Worm (Caenorhabditis elegans) whole organism, L3 larva: ENCODE results near the gene ctl-2.
A peak's percentile ranks its signal among the peaks of the same experiment; 100 is the strongest.

ENCODE experiments used
- R02D3.7 ChIP-seq: fragments of 150-350 bp; optimal IDR thresholded peaks from 2 replicates; lab custom pipeline; 2014; ENCODE audit warnings: missing biosample characterization, missing genetic modification characterization
- ZK546.5 ChIP-seq: sonication (generic microtip); optimal IDR thresholded peaks from 2 replicates; lab custom pipeline; 2017; ENCODE audit warnings: missing biosample characterization, missing genetic modification characterization
- aly-2 ChIP-seq: fragments of 150-350 bp; optimal IDR thresholded peaks from 2 replicates; lab custom pipeline; 2014; ENCODE audit warnings: missing biosample characterization, missing genetic modification characterization
- ama-1 ChIP-seq: fragments of 150-350 bp; optimal IDR thresholded peaks from 2 replicates; lab custom pipeline; 2018
- ceh-16 ChIP-seq: sonication (generic microtip); optimal IDR thresholded peaks from 2 replicates; lab custom pipeline; 2017; ENCODE audit warnings: missing biosample characterization, missing genetic modification characterization
- ceh-28 ChIP-seq: fragments of 150-350 bp; optimal IDR thresholded peaks from 2 replicates; lab custom pipeline; 2014; ENCODE audit warnings: missing biosample characterization, missing genetic modification reagents, missing genetic modification characterization
- ceh-82 ChIP-seq: fragments of 150-350 bp; optimal IDR thresholded peaks from 2 replicates; lab custom pipeline; 2014; ENCODE audit warnings: missing biosample characterization, missing genetic modification characterization
- ceh-9 ChIP-seq: sonication (generic microtip); optimal IDR thresholded peaks from 2 replicates; lab custom pipeline; 2018; ENCODE audit warnings: missing biosample characterization, missing genetic modification characterization
- daf-12 ChIP-seq: fragments of 150-350 bp; optimal IDR thresholded peaks from 2 replicates; lab custom pipeline; 2014; ENCODE audit warnings: missing biosample characterization, missing genetic modification reagents, missing genetic modification characterization
- egl-27 ChIP-seq: sonication (generic microtip); optimal IDR thresholded peaks from 4 replicates; lab custom pipeline; 2017; ENCODE audit warnings: missing biosample characterization, missing genetic modification reagents, missing genetic modification characterization
- egl-5 ChIP-seq: fragments of 150-350 bp; optimal IDR thresholded peaks from 2 replicates; lab custom pipeline; 2017; ENCODE audit warnings: missing biosample characterization, missing genetic modification reagents, missing genetic modification characterization, inconsistent platforms
- elt-1 ChIP-seq: fragments of 150-350 bp; optimal IDR thresholded peaks from 2 replicates; lab custom pipeline; 2014; ENCODE audit warnings: missing biosample characterization, missing genetic modification characterization
- elt-2 ChIP-seq: sonication (generic microtip); optimal IDR thresholded peaks from 2 replicates; lab custom pipeline; 2016; ENCODE audit warnings: missing genetic modification reagents, mild to moderate bottlenecking, missing genetic modification characterization, missing compliant biosample characterization
- elt-3 ChIP-seq, 3 experiments: fragments of 150-350 bp in 1 of 3; sonication (generic microtip) in 2 of 3; optimal IDR thresholded peaks; 2 replicates in 2 of 3; 4 replicates in 1 of 3; lab custom pipeline; 2014 to 2017; ENCODE audit warnings: missing biosample characterization in 3 of 3, missing genetic modification characterization in 3 of 3
- eor-1 ChIP-seq, 2 experiments: fragments of 150-350 bp; optimal IDR thresholded peaks; 2 replicates each; lab custom pipeline; 2014 to 2018; ENCODE audit warnings: missing biosample characterization in 2 of 2, missing genetic modification characterization in 2 of 2
- fkh-10 ChIP-seq: sonication (generic microtip); optimal IDR thresholded peaks from 2 replicates; lab custom pipeline; 2017; ENCODE audit warnings: missing biosample characterization, missing genetic modification reagents, missing genetic modification characterization
- fkh-2 ChIP-seq: fragments of 150-350 bp; optimal IDR thresholded peaks from 2 replicates; lab custom pipeline; 2014; ENCODE audit warnings: missing biosample characterization, missing genetic modification reagents, missing genetic modification characterization
- fos-1 ChIP-seq: fragments of 150-350 bp; optimal IDR thresholded peaks from 2 replicates; lab custom pipeline; 2014; ENCODE audit warnings: missing biosample characterization, missing genetic modification characterization
- hmg-11 ChIP-seq: sonication (generic microtip); optimal IDR thresholded peaks from 2 replicates; lab custom pipeline; 2016; ENCODE audit warnings: missing genetic modification characterization, missing compliant biosample characterization
- lin-15B ChIP-seq: fragments of 150-350 bp; optimal IDR thresholded peaks from 2 replicates; lab custom pipeline; 2014; ENCODE audit warnings: missing biosample characterization, missing genetic modification characterization
- lin-39 ChIP-seq: fragments of 150-350 bp; optimal IDR thresholded peaks from 2 replicates; lab custom pipeline; 2018; ENCODE audit warnings: missing biosample characterization, missing genetic modification reagents, missing genetic modification characterization
- lsy-12 ChIP-seq: sonication (generic microtip); optimal IDR thresholded peaks from 2 replicates; lab custom pipeline; 2016; ENCODE audit warnings: mild to moderate bottlenecking, missing genetic modification characterization, missing compliant biosample characterization
- mdl-1 ChIP-seq: fragments of 150-350 bp; optimal IDR thresholded peaks from 2 replicates; lab custom pipeline; 2014; ENCODE audit warnings: missing biosample characterization, missing genetic modification characterization
- mml-1 ChIP-seq: fragments of 150-350 bp; sonication (generic microtip); optimal IDR thresholded peaks from 3 replicates; lab custom pipeline; 2014; ENCODE audit warnings: missing biosample characterization, missing genetic modification characterization
- nfya-1 ChIP-seq: sonication (generic microtip); optimal IDR thresholded peaks from 2 replicates; lab custom pipeline; 2017; ENCODE audit warnings: missing genetic modification characterization, mild to moderate bottlenecking, missing compliant biosample characterization, antibody characterized with exemption, moderate library complexity; ENCODE audit not compliant: insufficient read depth
- nhr-11 ChIP-seq: fragments of 150-350 bp; optimal IDR thresholded peaks from 2 replicates; lab custom pipeline; 2014; ENCODE audit warnings: missing biosample characterization, missing genetic modification characterization
- nhr-12 ChIP-seq: fragments of 150-350 bp; optimal IDR thresholded peaks from 2 replicates; lab custom pipeline; 2014; ENCODE audit warnings: missing biosample characterization, missing genetic modification characterization
- nhr-23 ChIP-seq: fragments of 150-350 bp; optimal IDR thresholded peaks from 2 replicates; lab custom pipeline; 2014; ENCODE audit warnings: missing biosample characterization, missing genetic modification reagents, missing genetic modification characterization
- nhr-237 ChIP-seq: fragments of 150-350 bp; optimal IDR thresholded peaks from 2 replicates; lab custom pipeline; 2014; ENCODE audit warnings: missing biosample characterization, missing genetic modification characterization
- nhr-25 ChIP-seq: sonication (generic microtip); optimal IDR thresholded peaks from 2 replicates; lab custom pipeline; 2017; ENCODE audit warnings: missing biosample characterization, missing genetic modification characterization
- nhr-28 ChIP-seq: fragments of 150-350 bp; optimal IDR thresholded peaks from 2 replicates; lab custom pipeline; 2014; ENCODE audit warnings: missing biosample characterization, missing genetic modification characterization
- nhr-43 ChIP-seq: sonication (generic microtip); optimal IDR thresholded peaks from 2 replicates; lab custom pipeline; 2016; ENCODE audit warnings: mild to moderate bottlenecking, missing genetic modification characterization, missing compliant biosample characterization; ENCODE audit not compliant: poor library complexity, severe bottlenecking
- nhr-67 ChIP-seq: fragments of 150-350 bp; optimal IDR thresholded peaks from 2 replicates; lab custom pipeline; 2014; ENCODE audit warnings: missing biosample characterization, missing genetic modification characterization
- nhr-76 ChIP-seq: fragments of 150-350 bp; sonication (generic microtip); optimal IDR thresholded peaks from 5 replicates; lab custom pipeline; 2014; ENCODE audit warnings: missing biosample characterization, missing genetic modification characterization
- nhr-77 ChIP-seq: fragments of 150-350 bp; optimal IDR thresholded peaks from 2 replicates; lab custom pipeline; 2014; ENCODE audit warnings: missing biosample characterization, missing genetic modification characterization
- pha-4 ChIP-seq: fragments of 150-350 bp; optimal IDR thresholded peaks from 2 replicates; lab custom pipeline; 2014; ENCODE audit warnings: missing biosample characterization, missing genetic modification reagents, missing genetic modification characterization
- pqm-1 ChIP-seq: fragments of 150-350 bp; optimal IDR thresholded peaks from 2 replicates; lab custom pipeline; 2017; ENCODE audit warnings: missing biosample characterization, missing genetic modification characterization, inconsistent platforms
- sea-2 ChIP-seq: fragments of 150-350 bp; sonication (generic microtip); optimal IDR thresholded peaks from 4 replicates; lab custom pipeline; 2014; ENCODE audit warnings: missing biosample characterization, missing genetic modification reagents, missing genetic modification characterization
- skn-1 ChIP-seq: fragments of 150-350 bp; optimal IDR thresholded peaks from 2 replicates; lab custom pipeline; 2014; ENCODE audit warnings: missing biosample characterization, missing genetic modification characterization
- snpc-4 ChIP-seq: fragments of 150-350 bp; optimal IDR thresholded peaks from 2 replicates; lab custom pipeline; 2014; ENCODE audit warnings: missing biosample characterization, missing genetic modification characterization
- tbx-2 ChIP-seq: sonication (generic microtip); optimal IDR thresholded peaks from 2 replicates; lab custom pipeline; 2016; ENCODE audit warnings: mild to moderate bottlenecking, missing genetic modification characterization, missing compliant biosample characterization
- unc-39 ChIP-seq: sonication (generic microtip); optimal IDR thresholded peaks from 4 replicates; lab custom pipeline; 2017; ENCODE audit warnings: missing biosample characterization, missing genetic modification characterization
- unc-62 ChIP-seq: fragments of 150-350 bp; sonication (generic microtip); optimal IDR thresholded peaks from 4 replicates; lab custom pipeline; 2014; ENCODE audit warnings: missing biosample characterization, missing genetic modification reagents, missing genetic modification characterization
- zag-1 ChIP-seq: fragments of 150-350 bp; optimal IDR thresholded peaks from 2 replicates; lab custom pipeline; 2014; ENCODE audit warnings: missing biosample characterization, missing genetic modification characterization
- ztf-11 ChIP-seq: fragments of 150-350 bp; optimal IDR thresholded peaks from 2 replicates; lab custom pipeline; 2014; ENCODE audit warnings: missing biosample characterization, missing genetic modification characterization
- ztf-4 ChIP-seq: fragments of 150-350 bp; optimal IDR thresholded peaks from 2 replicates; lab custom pipeline; 2014; ENCODE audit warnings: missing biosample characterization, missing genetic modification characterization

The ctl-2 gene

ce11 chrII:14255850-14256249 lies 46.0 kb downstream of the ctl-2 start:
- TF ChIP-seq nhr-77 (tag; lab: Kevin White, UChicago) (no peak), fos-1 (no peak), lsy-12 (tag; lab: Kevin White, UChicago) (no peak), elt-1 (tag; lab: Kevin White, UChicago) (no peak), hmg-11 (no peak), mdl-1 (tag; lab: Kevin White, UChicago) (no peak), nfya-1 (tag; lab: Kevin White, UChicago) (no peak), fkh-2 (tag; lab: Kevin White, UChicago) (no peak), zag-1 (tag; lab: Kevin White, UChicago) (no peak), ztf-4 (tag; lab: Kevin White, UChicago) (no peak), mml-1 (tag; lab: Kevin White, UChicago) (no peak), ama-1 (lab: Kevin White, UChicago) (no peak), R02D3.7 (tag; lab: Kevin White, UChicago) (no peak), nhr-43 (tag; lab: Kevin White, UChicago) (no peak), lin-15B (tag; lab: Kevin White, UChicago) (no peak)

- TF ChIP-seq aly-2 (no peak), pqm-1 (tag; lab: Kevin White, UChicago) (no peak), R02D3.7 (tag; lab: Kevin White, UChicago) (no peak), nhr-12 (tag; lab: Kevin White, UChicago) (no peak), elt-2 (tag; lab: Kevin White, UChicago) (no peak), mml-1 (tag; lab: Kevin White, UChicago) (no peak), eor-1 (tag; optimal IDR thresholded peaks at IDR 0.05; lab: Kevin White, UChicago) (no peak)
Measured at ce11 chrII:14252057-14252456, 49.8 kb downstream of the ctl-2 start, which contains the start of gene Y54G11A.2. Gene Y54G11A.2, plus strand, starts transcription at chrII:14252357.

ce11 chrII:14251400-14251940 lies 50.4 kb downstream of the ctl-2 start:
- TF ChIP-seq sea-2 (GFP tag; lab: Kevin White, UChicago) (peak; percentile 30), ceh-16 (tag; lab: Kevin White, UChicago) (no peak), egl-27 (tag; lab: Kevin White, UChicago) (no peak), elt-1 (tag; lab: Kevin White, UChicago) (no peak), mml-1 (tag; lab: Kevin White, UChicago) (no peak), ceh-82 (tag; lab: Kevin White, UChicago) (peak; percentile 42), hmg-11 (peak; percentile 89), nhr-11 (tag; lab: Kevin White, UChicago) (peak; percentile 43), unc-39 (tag; lab: Kevin White, UChicago) (no peak), pha-4 (peak; percentile 66), lin-39 (tag; lab: Kevin White, UChicago) (peak; percentile 92), lsy-12 (tag; lab: Kevin White, UChicago) (peak; percentile 91), ceh-9 (tag; lab: Kevin White, UChicago) (no peak), egl-5 (tag; lab: Kevin White, UChicago) (no peak), nhr-67 (tag; lab: Kevin White, UChicago) (no peak), ZK546.5 (no peak), nhr-76 (tag; lab: Kevin White, UChicago) (no peak), nhr-237 (tag; lab: Kevin White, UChicago) (no peak), nhr-23 (tag; lab: Kevin White, UChicago) (peak; percentile 85), elt-2 (tag; lab: Kevin White, UChicago) (peak; percentile 81), nhr-12 (tag; lab: Kevin White, UChicago) (no peak), nhr-77 (tag; lab: Kevin White, UChicago) (peak; percentile 84), zag-1 (tag; lab: Kevin White, UChicago) (peak; percentile 30), ztf-11 (no peak), eor-1 (tag; optimal IDR thresholded peaks at IDR 0.05; lab: Kevin White, UChicago) (peak in 1 of 2 experiments; percentile 51), nhr-28 (tag; lab: Kevin White, UChicago) (no peak), ztf-4 (tag; lab: Kevin White, UChicago) (no peak), skn-1 (tag; lab: Kevin White, UChicago) (peak; percentile 68), ama-1 (lab: Kevin White, UChicago) (peak; percentile 87), elt-3 (tag; optimal IDR thresholded peaks at IDR 0.05; lab: Kevin White, UChicago) (peak in 1 of 3 experiments; percentile 58), mdl-1 (tag; lab: Kevin White, UChicago) (peak; percentile 79), ceh-28 (tag; lab: Kevin White, UChicago) (peak; percentile 66), daf-12 (tag; lab: Kevin White, UChicago) (no peak), tbx-2 (tag; lab: Kevin White, UChicago) (peak; percentile 88), snpc-4 (tag; lab: Kevin White, UChicago) (peak; percentile 43), unc-62 (GFP tag; lab: Kevin White, UChicago) (peak; percentile 39), aly-2 (no peak), pqm-1 (tag; lab: Kevin White, UChicago) (peak; percentile 66), R02D3.7 (tag; lab: Kevin White, UChicago) (peak; percentile 72), nhr-43 (tag; lab: Kevin White, UChicago) (peak; percentile 89), nfya-1 (tag; lab: Kevin White, UChicago) (peak; percentile 91), lin-15B (tag; lab: Kevin White, UChicago) (peak; percentile 66), nhr-25 (tag; lab: Kevin White, UChicago) (peak; percentile 96), fkh-10 (GFP tag; lab: Kevin White, UChicago) (peak; percentile 51), fos-1 (no peak)
